Worm (Caenorhabditis elegans): ENCODE data around the gene Y54G11A.7.
"Not testable (repeated sequence)": the region's sequence is repeated elsewhere in the genome, so short reads cannot be mapped to it uniquely, and the experiment has no call there.

The Y54G11A.7 gene

DNA sequence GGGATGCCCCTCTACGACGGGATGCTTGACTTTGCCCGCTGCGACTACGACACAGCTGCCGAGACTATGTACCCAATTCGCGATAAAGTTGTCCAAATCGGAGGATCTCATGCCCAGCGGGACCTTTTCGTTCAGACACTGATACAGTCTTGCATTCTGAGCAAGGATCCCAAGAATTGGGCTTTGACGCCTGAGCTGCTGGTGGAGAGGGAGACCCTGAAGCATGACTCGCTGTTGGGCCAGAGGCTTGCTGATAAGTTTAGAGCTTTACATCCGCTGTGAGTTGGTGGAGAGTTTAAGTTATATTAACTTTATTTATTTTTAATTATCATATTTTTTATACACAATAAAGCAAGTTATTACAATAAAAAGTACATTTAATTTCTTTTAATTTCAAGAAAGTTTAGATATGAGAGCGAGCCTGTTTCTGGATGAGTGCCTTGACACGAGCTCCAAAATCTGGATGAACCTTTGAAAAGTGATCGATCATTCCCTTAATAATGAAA, 2.2 kb downstream of the Y54G11A.7 start:
- TF ChIP-seq mec-3 (tag; optimal IDR thresholded peaks at IDR 0.05; ENCODE audit: borderline replicate concordance) = no peak

DNA sequence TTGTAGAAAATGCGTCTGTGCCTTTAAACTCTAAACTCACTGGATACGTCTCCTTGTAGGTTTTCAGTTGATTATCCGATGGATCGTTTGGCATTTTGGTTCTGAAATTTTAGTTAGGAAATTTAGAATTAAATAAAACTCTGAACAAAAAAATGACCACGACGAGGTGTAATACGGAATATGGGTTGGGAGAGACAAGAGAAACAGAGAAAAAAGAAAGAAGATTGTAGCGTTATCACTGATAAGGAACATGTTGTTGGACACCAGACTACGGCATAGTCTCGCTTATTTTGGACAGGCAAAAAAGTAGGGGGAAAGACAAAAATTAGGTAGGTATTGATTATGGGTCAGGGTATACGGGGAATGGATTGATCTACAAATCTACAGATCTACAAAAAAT, 4.8 kb downstream of the Y54G11A.7 start, which contains the start of gene ctl-2:
Gene ctl-2 (minus strand): TSS at position 101 of the 400 bp plus-strand sequence.
- TF ChIP-seq pag-3 (tag; optimal IDR thresholded peaks at IDR 0.05; ENCODE audit: borderline replicate concordance); hlh-8 (tag; optimal IDR thresholded peaks at IDR 0.05); C38D4.7 (GFP tag; optimal IDR thresholded peaks at IDR 0.05): not testable (repeated sequence)

DNA sequence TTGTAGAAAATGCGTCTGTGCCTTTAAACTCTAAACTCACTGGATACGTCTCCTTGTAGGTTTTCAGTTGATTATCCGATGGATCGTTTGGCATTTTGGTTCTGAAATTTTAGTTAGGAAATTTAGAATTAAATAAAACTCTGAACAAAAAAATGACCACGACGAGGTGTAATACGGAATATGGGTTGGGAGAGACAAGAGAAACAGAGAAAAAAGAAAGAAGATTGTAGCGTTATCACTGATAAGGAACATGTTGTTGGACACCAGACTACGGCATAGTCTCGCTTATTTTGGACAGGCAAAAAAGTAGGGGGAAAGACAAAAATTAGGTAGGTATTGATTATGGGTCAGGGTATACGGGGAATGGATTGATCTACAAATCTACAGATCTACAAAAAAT, 9.1 kb downstream of the Y54G11A.7 start, which contains the start of gene ctl-1:
Gene ctl-1 (minus strand): TSS at position 101 of the 400 bp plus-strand sequence.
- not testable (repeated sequence) for TF ChIP-seq unc-55 (GFP tag; optimal IDR thresholded peaks at IDR 0.05); fax-1 (tag; optimal IDR thresholded peaks at IDR 0.05); mec-3 (tag; optimal IDR thresholded peaks at IDR 0.05; ENCODE audit: borderline replicate concordance)

DNA sequence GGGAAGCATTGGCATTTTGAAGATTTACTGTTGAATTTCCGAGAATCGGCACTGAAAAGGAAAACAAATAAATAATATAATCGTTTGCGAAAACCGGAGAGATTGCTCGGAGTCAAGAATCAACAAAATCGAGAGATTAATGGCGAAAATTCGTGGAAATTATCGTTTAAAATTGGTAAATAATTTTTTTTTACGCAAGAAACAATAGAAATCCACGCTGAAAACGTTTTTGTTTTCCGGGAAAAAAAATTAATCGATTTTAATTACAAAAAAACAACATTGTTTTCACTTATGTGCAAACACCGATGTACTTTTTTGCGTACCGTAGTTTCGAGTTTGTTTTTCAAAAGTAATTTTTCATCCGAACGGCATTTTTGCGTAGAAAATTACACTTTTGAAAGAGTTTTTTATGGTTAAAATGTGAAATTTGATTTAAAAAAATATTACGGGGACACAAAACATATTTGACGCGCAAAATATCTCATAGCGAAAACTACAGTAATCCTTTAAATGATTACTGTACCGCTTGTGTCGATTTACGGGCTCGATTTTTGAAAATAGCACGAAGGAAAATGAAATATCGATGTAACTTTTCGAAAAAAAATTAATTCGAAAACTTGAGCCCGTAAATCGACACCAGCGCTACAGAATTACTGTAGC, 13.8 kb downstream of the Y54G11A.7 start, which contains the start of gene ctl-3:
Gene ctl-3 (minus strand): TSS at position 51 of the 660 bp plus-strand sequence.
- TF ChIP-seq F13H6.1 (tag; optimal IDR thresholded peaks at IDR 0.05) = no peak

DNA sequence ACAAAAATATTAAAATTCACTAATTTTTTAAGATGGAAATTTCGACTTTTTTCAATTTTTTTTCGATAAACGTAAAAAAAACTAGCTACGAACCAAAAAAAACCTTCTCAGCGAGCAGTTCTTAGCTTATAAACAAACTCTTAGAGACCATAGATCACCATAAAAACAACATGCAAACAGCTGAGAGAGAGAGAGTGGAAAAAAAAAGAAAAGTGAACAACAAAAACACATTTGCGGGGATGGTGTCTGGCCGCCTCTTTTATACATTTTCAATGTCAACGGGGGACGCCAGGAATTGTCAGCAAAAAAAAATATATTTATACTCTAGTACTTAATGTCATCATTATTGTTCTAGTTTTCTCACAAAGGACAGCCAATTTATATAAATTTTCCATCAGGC, 14.4 kb downstream of the Y54G11A.7 start:
- TF ChIP-seq nhr-11 (tag; optimal IDR thresholded peaks at IDR 0.05) (no peak), ceh-34 (tag; optimal IDR thresholded peaks at IDR 0.05) (no peak)

DNA sequence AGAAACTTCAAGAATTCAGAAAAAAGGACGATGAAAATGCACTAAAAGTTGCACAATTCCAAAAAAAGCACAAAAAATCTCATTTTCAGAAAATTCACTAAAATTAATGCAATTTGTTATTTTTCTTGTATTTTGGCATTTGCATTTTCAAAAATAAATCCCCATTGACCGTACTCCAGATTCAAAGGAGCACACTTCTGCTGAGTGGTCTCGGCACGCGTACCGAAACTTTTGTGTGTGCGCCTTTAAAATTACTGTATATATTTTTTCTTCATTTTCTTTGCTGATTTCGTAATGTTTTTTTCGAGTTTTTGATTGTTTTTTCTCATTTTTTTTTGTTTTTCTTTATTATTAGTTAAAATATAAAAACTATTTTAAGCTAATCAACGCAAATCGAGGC, 15.1 kb downstream of the Y54G11A.7 start:
- TF ChIP-seq sox-2 (GFP tag; IDR thresholded peaks at IDR 0.05) (no peak), hlh-13 (GFP tag; optimal IDR thresholded peaks at IDR 0.05) (no peak), pag-3 (tag; optimal IDR thresholded peaks at IDR 0.05; ENCODE audit: borderline replicate concordance) (no peak), ama-1 (optimal IDR thresholded peaks at IDR 0.05) (no peak), T23F11.4 (GFP tag; optimal IDR thresholded peaks at IDR 0.05) (no peak), ceh-34 (tag; optimal IDR thresholded peaks at IDR 0.05) (no peak), zip-5 (tag; optimal IDR thresholded peaks at IDR 0.05) (no peak)

DNA sequence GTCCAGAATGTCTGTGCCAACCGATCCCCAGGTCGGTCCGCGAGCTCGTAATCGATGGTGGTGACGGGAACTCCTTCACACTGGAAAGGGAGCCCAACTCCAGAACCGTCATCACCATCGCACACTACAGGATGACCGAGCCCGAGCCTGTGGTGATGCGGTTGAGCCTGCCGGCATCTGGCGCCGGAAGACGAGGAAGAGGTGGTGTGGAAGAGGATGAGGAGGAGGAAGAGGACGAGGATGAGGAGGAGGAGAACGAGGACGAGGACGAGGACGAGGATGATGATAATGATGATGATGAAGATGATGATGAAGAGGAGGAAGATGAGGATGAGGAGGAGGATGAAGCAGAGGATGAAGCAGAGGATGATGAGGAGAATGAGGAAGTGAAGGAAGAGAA, 20.9 kb downstream of the Y54G11A.7 start, which contains the start of gene Y54G11A.14:
Gene Y54G11A.14 (plus strand): TSS at position 132 of the 400 bp plus-strand sequence.
- no peak for TF ChIP-seq che-1 (tag; optimal IDR thresholded peaks at IDR 0.05)
- TF ChIP-seq lin-11 (tag; optimal IDR thresholded peaks at IDR 0.05) = no peak
- no peak for TF ChIP-seq eyg-1 (tag; optimal IDR thresholded peaks at IDR 0.05)
- TF ChIP-seq hlh-6 (tag; optimal IDR thresholded peaks at IDR 0.05) = no peak
- TF ChIP-seq hlh-30 (tag; optimal IDR thresholded peaks at IDR 0.05; ENCODE audit: insufficient read depth) = no peak
- no peak for TF ChIP-seq ama-1 (optimal IDR thresholded peaks at IDR 0.05)
- no peak for TF ChIP-seq C38D4.7 (GFP tag; optimal IDR thresholded peaks at IDR 0.05)
- TF ChIP-seq unc-3 (GFP tag; conservative IDR thresholded peaks at IDR 0.05) = no peak
- no peak for TF ChIP-seq unc-3 (tag; optimal IDR thresholded peaks at IDR 0.05)

DNA sequence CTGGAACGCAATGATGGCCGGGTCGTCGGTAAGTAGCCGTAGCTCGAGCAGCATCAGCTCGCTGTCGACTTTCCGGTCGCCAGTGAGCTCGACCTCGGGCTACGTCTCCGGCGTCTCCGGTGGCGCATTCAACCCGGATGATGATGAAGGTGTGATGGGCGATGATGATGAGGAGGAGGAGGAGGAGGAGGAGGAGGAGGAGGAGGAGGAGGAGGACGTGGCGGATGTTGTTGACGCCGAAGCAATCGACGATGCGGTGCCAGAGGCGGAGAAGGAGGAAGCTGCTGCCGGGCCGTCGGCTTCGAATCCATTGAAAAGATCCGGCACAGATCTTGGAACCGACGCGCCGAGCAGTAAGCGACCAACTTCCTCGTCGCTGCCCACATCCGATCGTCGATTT, 22.1 kb downstream of the Y54G11A.7 start:
- no peak for TF ChIP-seq pag-3 (tag; optimal IDR thresholded peaks at IDR 0.05; ENCODE audit: borderline replicate concordance)

DNA sequence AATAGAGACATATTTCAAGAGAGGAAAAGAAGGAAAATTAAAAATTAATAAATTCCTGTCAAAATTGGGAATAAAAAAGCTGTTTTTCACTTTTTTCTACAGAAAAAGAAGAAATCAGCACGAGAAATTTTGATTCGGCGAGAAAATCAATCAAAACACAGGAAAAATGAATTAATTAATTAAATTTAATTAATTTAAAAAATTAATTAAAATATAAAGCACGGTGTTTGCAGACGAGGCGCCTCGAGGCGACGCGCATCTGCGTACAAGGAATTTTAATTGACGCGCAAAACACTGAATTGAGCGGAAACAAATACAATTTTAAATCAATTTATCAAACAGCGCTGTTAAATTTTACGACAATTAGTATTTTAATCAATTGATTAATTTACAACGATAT, 24.1 kb downstream of the Y54G11A.7 start:
- TF ChIP-seq ceh-14 (tag; optimal IDR thresholded peaks at IDR 0.05) = peak; percentile 83
- peak; percentile 10 for TF ChIP-seq unc-42 (tag; optimal IDR thresholded peaks at IDR 0.05)
- no peak for TF ChIP-seq tbx-2 (tag; optimal IDR thresholded peaks at IDR 0.05)

Measured in whole organism, late embryonic.